Fruit fly (Drosophila melanogaster): ENCODE data around the gene CG5342.

Gene CG5342

dm6 chr3R:11619709-11620409 lies 41.2 kb downstream of the CG5342 start, which contains the start of the genes Jupiter and CG14710 (continued):
- TF ChIP-seq salm (tag; optimal IDR thresholded peaks at IDR 0.05): no peak
- TF ChIP-seq chm (GFP tag; IDR thresholded peaks at IDR 0.05): peak; percentile 68
- peak; percentile 38 for TF ChIP-seq Sox102F (GFP tag; optimal IDR thresholded peaks at IDR 0.05)
- peak; percentile 95 for TF ChIP-seq Lhr (GFP tag; optimal IDR thresholded peaks at IDR 0.05)
- TF ChIP-seq CG31388 (GFP tag; optimal IDR thresholded peaks at IDR 0.05): no peak
- no peak for TF ChIP-seq tna (GFP tag; IDR thresholded peaks at IDR 0.05; ENCODE audit: partially characterized antibody)
- TF ChIP-seq dmrt99B (tag; optimal IDR thresholded peaks at IDR 0.05): no peak
- peak; percentile 34; the same call in 1 of the 2 replicates for TF ChIP-seq CG32767 (GFP tag; IDR thresholded peaks at IDR 0.05)
- no peak for TF ChIP-seq CG6854 (GFP tag; optimal IDR thresholded peaks at IDR 0.05)
- no peak for TF ChIP-seq CG6683 (GFP tag; optimal IDR thresholded peaks at IDR 0.05)
- TF ChIP-seq lab (GFP tag; optimal IDR thresholded peaks at IDR 0.05): no peak
- TF ChIP-seq hbn (GFP tag; IDR thresholded peaks at IDR 0.05; ENCODE audit: partially characterized antibody): no peak
- no peak for TF ChIP-seq Taf1 (GFP tag; IDR thresholded peaks at IDR 0.05)
- TF ChIP-seq fru (optimal IDR thresholded peaks at IDR 0.05): no peak
- TF ChIP-seq Hr78 (GFP tag; optimal IDR thresholded peaks at IDR 0.05): no peak
- TF ChIP-seq schlank (tag; optimal IDR thresholded peaks at IDR 0.05): peak; percentile 28
- peak; percentile 43 for TF ChIP-seq CTCF (GFP tag; optimal IDR thresholded peaks at IDR 0.05)
- TF ChIP-seq nom (GFP tag; optimal IDR thresholded peaks at IDR 0.05): peak; percentile 70
- TF ChIP-seq gro (GFP tag; optimal IDR thresholded peaks at IDR 0.05): peak; percentile 77
- peak; percentile 70 for TF ChIP-seq ewg (GFP tag; optimal IDR thresholded peaks at IDR 0.05)
- TF ChIP-seq mirr (GFP tag; optimal IDR thresholded peaks at IDR 0.05): peak; percentile 26
- TF ChIP-seq CG3163 (GFP tag; optimal IDR thresholded peaks at IDR 0.05): peak; percentile 50
- TF ChIP-seq pho (GFP tag; optimal IDR thresholded peaks at IDR 0.05): peak; percentile 78
- 0 out of 2 replicates have a peak, but pooled peaks have one; percentile 27 for TF ChIP-seq aop (GFP tag; IDR thresholded peaks at IDR 0.05)
- TF ChIP-seq CG3065 (GFP tag; optimal IDR thresholded peaks at IDR 0.05): peak; percentile 18
- TF ChIP-seq tin (GFP tag; optimal IDR thresholded peaks at IDR 0.05): peak; percentile 79
- 0 out of 2 replicates have a peak, but pooled peaks have one; percentile 36 for TF ChIP-seq sens-2 (GFP tag; IDR thresholded peaks at IDR 0.05)
- peak; percentile 79 for TF ChIP-seq B-H2 (GFP tag; optimal IDR thresholded peaks at IDR 0.05)
- TF ChIP-seq Rx (GFP tag; IDR thresholded peaks at IDR 0.05): peak; percentile 38; the same call in 1 of the 2 replicates
- peak; percentile 80 to 83 for TF ChIP-seq dpn (GFP tag; optimal IDR thresholded peaks at IDR 0.05)
- TF ChIP-seq fu2 (GFP tag; optimal IDR thresholded peaks at IDR 0.05): peak; percentile 81
- TF ChIP-seq CG10979 (tag; optimal IDR thresholded peaks at IDR 0.05): peak; percentile 30
- TF ChIP-seq Usf (GFP tag; optimal IDR thresholded peaks at IDR 0.05): no peak
- TF ChIP-seq ftz-f1 (GFP tag; optimal IDR thresholded peaks at IDR 0.05): peak; percentile 48
- 0 out of 2 replicates have a peak, but pooled peaks have one; percentile 49 for TF ChIP-seq rib (GFP tag; IDR thresholded peaks at IDR 0.05)
- TF ChIP-seq usp (GFP tag; optimal IDR thresholded peaks at IDR 0.05): no peak
- no peak for TF ChIP-seq ac (GFP tag; optimal IDR thresholded peaks at IDR 0.05)
- TF ChIP-seq Tbp (GFP tag; optimal IDR thresholded peaks at IDR 0.05): peak; percentile 53
- TF ChIP-seq tll (GFP tag; optimal IDR thresholded peaks at IDR 0.05): no peak
- no peak for TF ChIP-seq CkIIα-i1 (GFP tag; IDR thresholded peaks at IDR 0.05)
- peak; percentile 78 for TF ChIP-seq CG2712 (tag; optimal IDR thresholded peaks at IDR 0.05)
- no peak for TF ChIP-seq Neu2 (GFP tag; optimal IDR thresholded peaks at IDR 0.05; ENCODE audit: borderline replicate concordance)
- TF ChIP-seq Elba2 (GFP tag; optimal IDR thresholded peaks at IDR 0.05): peak; percentile 46
- peak; percentile 44 for TF ChIP-seq da (GFP tag; optimal IDR thresholded peaks at IDR 0.05)
- TF ChIP-seq CG10366 (GFP tag; IDR thresholded peaks at IDR 0.05): peak; percentile 57
- peak; percentile 13 for TF ChIP-seq fd3F (GFP tag; optimal IDR thresholded peaks at IDR 0.05)
- peak; percentile 47; the same call in 1 of the 3 replicates for TF ChIP-seq knrl (GFP tag; IDR thresholded peaks at IDR 0.05; ENCODE audit: partially characterized antibody)
- TF ChIP-seq pnt (GFP tag; optimal IDR thresholded peaks at IDR 0.05): peak; percentile 87
- TF ChIP-seq CG12744 (GFP tag; optimal IDR thresholded peaks at IDR 0.05): peak; percentile 58
- TF ChIP-seq CG1602 (GFP tag; optimal IDR thresholded peaks at IDR 0.05): peak; percentile 63

All from whole organism, embryonic.